Worm (Caenorhabditis elegans) whole organism, L1 larva: ENCODE data around the gene C17B7.8.

Source experiments
- C04F5.9 ChIP-seq: sonication (generic microtip); optimal IDR thresholded peaks from 2 replicates; lab custom pipeline; 2016; ENCODE audit warnings: missing genetic modification characterization, missing compliant biosample characterization
- C34B4.2 ChIP-seq: sonication (generic microtip); optimal IDR thresholded peaks from 2 replicates; lab custom pipeline; 2017; ENCODE audit warnings: mild to moderate bottlenecking, missing genetic modification characterization, missing compliant biosample characterization
- aha-1 ChIP-seq: fragments of 150-350 bp; optimal IDR thresholded peaks from 2 replicates; lab custom pipeline; 2014; ENCODE audit warnings: missing biosample characterization, missing genetic modification characterization
- alr-1 ChIP-seq: fragments of 200-800 bp; sonication (Bioruptor generic); optimal IDR thresholded peaks from 2 replicates; lab custom pipeline; 2018; ENCODE audit warnings: borderline replicate concordance, mild to moderate bottlenecking, missing genetic modification characterization, missing compliant biosample characterization
- aly-2 ChIP-seq: fragments of 150-350 bp; optimal IDR thresholded peaks from 2 replicates; lab custom pipeline; 2014; ENCODE audit warnings: missing biosample characterization, missing genetic modification characterization
- blmp-1 ChIP-seq: fragments of 150-350 bp; optimal IDR thresholded peaks from 2 replicates; lab custom pipeline; 2014; ENCODE audit warnings: missing biosample characterization, missing genetic modification characterization
- ceh-63 ChIP-seq: fragments of 200-800 bp; sonication (Bioruptor generic); optimal IDR thresholded peaks from 2 replicates; lab custom pipeline; 2018; ENCODE audit warnings: mild to moderate bottlenecking, missing genetic modification characterization, missing compliant biosample characterization
- ceh-8 ChIP-seq: fragments of 200-800 bp; sonication (Bioruptor generic); optimal IDR thresholded peaks from 2 replicates; lab custom pipeline; 2018; ENCODE audit warnings: mild to moderate bottlenecking, missing genetic modification characterization, moderate library complexity, missing compliant biosample characterization
- ceh-88 ChIP-seq: fragments of 200-800 bp; sonication (Bioruptor generic); IDR thresholded peaks from 2 replicates; pipeline ENCODE4 v1.3.6; 2022; ENCODE audit warnings: missing genetic modification characterization, missing compliant biosample characterization
- dpl-1 ChIP-seq, 3 experiments: fragments of 150-350 bp in 2 of 3; sonication (generic microtip) in 1 of 3; optimal IDR thresholded peaks; 2 replicates each; lab custom pipeline; 2014 to 2017; ENCODE audit warnings: missing biosample characterization in 3 of 3, missing genetic modification characterization in 3 of 3, missing genetic modification reagents in 3 of 3
- dsc-1 ChIP-seq: sonication (generic microtip); optimal IDR thresholded peaks from 2 replicates; lab custom pipeline; 2016; ENCODE audit warnings: mild to moderate bottlenecking, missing genetic modification characterization, missing compliant biosample characterization
- egl-27 ChIP-seq, 2 experiments: fragments of 150-350 bp in 1 of 2; sonication (generic microtip); optimal IDR thresholded peaks; 3 replicates each; lab custom pipeline; 2017 to 2018; ENCODE audit warnings: missing biosample characterization in 2 of 2, missing genetic modification characterization in 2 of 2, missing genetic modification reagents in 2 of 2
- elt-2 ChIP-seq: sonication (generic microtip); optimal IDR thresholded peaks from 2 replicates; lab custom pipeline; 2016; ENCODE audit warnings: missing genetic modification characterization, mild to moderate bottlenecking, inconsistent platforms, missing compliant biosample characterization, missing genetic modification reagents
- elt-3 ChIP-seq, 6 experiments: fragments of 150-350 bp in 1 of 6; sonication (generic microtip); optimal IDR thresholded peaks; 2 replicates each; lab custom pipeline; 2017 to 2018; ENCODE audit warnings: missing biosample characterization in 6 of 6, missing genetic modification characterization in 6 of 6, inconsistent platforms in 1 of 6
- fkh-4 ChIP-seq: sonication (generic microtip); optimal IDR thresholded peaks from 2 replicates; lab custom pipeline; 2016; ENCODE audit warnings: missing compliant biosample characterization, missing genetic modification characterization, borderline replicate concordance
- grh-1 ChIP-seq: fragments of 200-800 bp; sonication (Bioruptor generic); IDR thresholded peaks from 2 replicates; pipeline ENCODE4 v1.3.6; 2022; ENCODE audit warnings: missing genetic modification reagents, missing genetic modification characterization, missing compliant biosample characterization
- hlh-4 ChIP-seq: sonication (generic microtip); optimal IDR thresholded peaks from 2 replicates; lab custom pipeline; 2016; ENCODE audit warnings: mild to moderate bottlenecking, missing genetic modification characterization, missing compliant biosample characterization
- isw-1 ChIP-seq: fragments of 200-800 bp; sonication (Bioruptor generic); IDR thresholded peaks from 2 replicates; pipeline ENCODE4 v1.3.6; 2022; ENCODE audit warnings: missing genetic modification characterization, missing compliant biosample characterization
- jun-1 ChIP-seq: fragments of 150-350 bp; optimal IDR thresholded peaks from 2 replicates; lab custom pipeline; 2014; ENCODE audit warnings: missing biosample characterization, missing genetic modification reagents, missing genetic modification characterization
- lin-14 ChIP-seq: fragments of 200-800 bp; sonication (Bioruptor generic); optimal IDR thresholded peaks from 2 replicates; lab custom pipeline; 2018; ENCODE audit warnings: mild to moderate bottlenecking, missing genetic modification characterization, moderate library complexity, missing compliant biosample characterization
- lin-15B ChIP-seq: fragments of 150-350 bp; sonication (generic microtip); optimal IDR thresholded peaks from 3 replicates; lab custom pipeline; 2014; ENCODE audit warnings: missing biosample characterization, missing genetic modification characterization
- lin-35 ChIP-seq, 2 experiments: fragments of 150-350 bp; optimal IDR thresholded peaks; 2 replicates each; lab custom pipeline; 2014; ENCODE audit warnings: missing biosample characterization in 2 of 2, missing genetic modification characterization in 2 of 2, missing genetic modification reagents in 2 of 2
- lsy-2 ChIP-seq, 2 experiments: fragments of 150-350 bp; optimal IDR thresholded peaks; 2 replicates each; lab custom pipeline; 2014; ENCODE audit warnings: missing biosample characterization in 2 of 2, missing genetic modification characterization in 2 of 2
- nhr-12 ChIP-seq: sonication (generic microtip); optimal IDR thresholded peaks from 2 replicates; lab custom pipeline; 2017; ENCODE audit warnings: missing biosample characterization, missing genetic modification characterization
- nhr-19 ChIP-seq: fragments of 200-800 bp; sonication (Bioruptor generic); conservative IDR thresholded peaks from 2 replicates; pipeline ENCODE4 v1.3.6; 2022; ENCODE audit warnings: missing genetic modification characterization, missing compliant biosample characterization
- nhr-20 ChIP-seq: sonication (generic microtip); optimal IDR thresholded peaks from 2 replicates; lab custom pipeline; 2016; ENCODE audit warnings: mild to moderate bottlenecking, missing genetic modification characterization, missing compliant biosample characterization
- nhr-47 ChIP-seq: sonication (generic microtip); optimal IDR thresholded peaks from 2 replicates; lab custom pipeline; 2016; ENCODE audit warnings: mild to moderate bottlenecking, missing genetic modification characterization, moderate library complexity, missing compliant biosample characterization
- nhr-71 ChIP-seq: sonication (generic microtip); optimal IDR thresholded peaks from 2 replicates; lab custom pipeline; 2016; ENCODE audit warnings: mild to moderate bottlenecking, missing genetic modification characterization, moderate library complexity, missing compliant biosample characterization
- nhr-76 ChIP-seq: sonication (generic microtip); optimal IDR thresholded peaks from 2 replicates; lab custom pipeline; 2017; ENCODE audit warnings: missing biosample characterization, missing genetic modification characterization
- nhr-77 ChIP-seq: fragments of 150-350 bp; optimal IDR thresholded peaks from 2 replicates; lab custom pipeline; 2014; ENCODE audit warnings: missing biosample characterization, missing genetic modification characterization
- nhr-84 ChIP-seq: sonication (generic microtip); optimal IDR thresholded peaks from 2 replicates; lab custom pipeline; 2017; ENCODE audit warnings: missing biosample characterization, missing genetic modification characterization
- nhr-85 ChIP-seq: sonication (generic microtip); peaks from one replicate; lab custom pipeline; 2016; ENCODE audit warnings: missing genetic modification characterization, inconsistent platforms, missing compliant biosample characterization
- rnt-1 ChIP-seq: sonication (generic microtip); optimal IDR thresholded peaks from 2 replicates; lab custom pipeline; 2016; ENCODE audit warnings: mild to moderate bottlenecking, missing genetic modification characterization, moderate library complexity, missing compliant biosample characterization
- skn-1 ChIP-seq: fragments of 150-350 bp; optimal IDR thresholded peaks from 2 replicates; lab custom pipeline; 2014; ENCODE audit warnings: missing biosample characterization, missing genetic modification characterization
- snpc-4 ChIP-seq: fragments of 150-350 bp; optimal IDR thresholded peaks from 2 replicates; lab custom pipeline; 2014; ENCODE audit warnings: missing biosample characterization, missing genetic modification characterization
- sox-4 ChIP-seq: sonication (generic microtip); optimal IDR thresholded peaks from 2 replicates; lab custom pipeline; 2016; ENCODE audit warnings: missing genetic modification characterization, missing compliant biosample characterization
- sptf-1 ChIP-seq: fragments of 150-350 bp; optimal IDR thresholded peaks from 2 replicates; lab custom pipeline; 2014; ENCODE audit warnings: missing biosample characterization, missing genetic modification characterization
- sup-37 ChIP-seq: fragments of 200-800 bp; sonication (Bioruptor generic); optimal IDR thresholded peaks from 2 replicates; lab custom pipeline; 2018; ENCODE audit warnings: mild to moderate bottlenecking, missing genetic modification characterization, missing compliant biosample characterization
- swsn-7 ChIP-seq: sonication (generic microtip); optimal IDR thresholded peaks from 2 replicates; lab custom pipeline; 2016; ENCODE audit warnings: missing genetic modification characterization, missing compliant biosample characterization
- tbx-2 ChIP-seq: sonication (generic microtip); optimal IDR thresholded peaks from 2 replicates; lab custom pipeline; 2016; ENCODE audit warnings: missing genetic modification characterization, missing compliant biosample characterization
- tlp-1 ChIP-seq: fragments of 150-350 bp; optimal IDR thresholded peaks from 2 replicates; lab custom pipeline; 2014; ENCODE audit warnings: missing biosample characterization, missing genetic modification characterization
- unc-130 ChIP-seq: fragments of 150-350 bp; optimal IDR thresholded peaks from 2 replicates; lab custom pipeline; 2017; ENCODE audit warnings: missing biosample characterization, missing genetic modification characterization, inconsistent platforms
- unc-30 ChIP-seq: sonication (generic microtip); optimal IDR thresholded peaks from 2 replicates; lab custom pipeline; 2017; ENCODE audit warnings: missing biosample characterization, missing genetic modification characterization
- unc-86 ChIP-seq: sonication (generic microtip); optimal IDR thresholded peaks from 2 replicates; lab custom pipeline; 2016; ENCODE audit warnings: missing genetic modification characterization, missing compliant biosample characterization
- xbp-1 ChIP-seq: sonication (generic microtip); optimal IDR thresholded peaks from 2 replicates; lab custom pipeline; 2016; ENCODE audit warnings: missing genetic modification characterization, missing compliant biosample characterization

Gene C17B7.8

ce11 chrV:3278101-3278639 is 45.9 kb downstream of the C17B7.8 start, which contains the start of gene fbxa-64 (continued):
- TF ChIP-seq skn-1 (tag; lab: Kevin White, UChicago) (no peak), lsy-2 (tag; optimal IDR thresholded peaks at IDR 0.05; lab: Kevin White, UChicago) (peak in 1 of 2 experiments; percentile 2), unc-30 (no peak), nhr-20 (tag; lab: Kevin White, UChicago) (peak; percentile 10), nhr-84 (no peak), swsn-7 (tag; lab: Kevin White, UChicago) (peak; percentile 7), C34B4.2 (tag; lab: Kevin White, UChicago) (no peak), elt-3 (tag; optimal IDR thresholded peaks at IDR 0.05; lab: Kevin White, UChicago) (no peak), blmp-1 (tag; lab: Kevin White, UChicago) (peak; percentile 14), nhr-76 (no peak), nhr-19 (GFP tag; lab: Robert Waterston, UW) (no peak), aha-1 (tag; lab: Kevin White, UChicago) (no peak), tbx-2 (no peak), unc-86 (tag; lab: Kevin White, UChicago) (no peak), sox-4 (no peak)

- TF ChIP-seq hlh-4 (tag; lab: Kevin White, UChicago) (no peak), elt-2 (tag; lab: Kevin White, UChicago) (no peak), dsc-1 (no peak), egl-27 (tag; optimal IDR thresholded peaks at IDR 0.05; lab: Kevin White, UChicago) (no peak), ceh-88 (no peak), ceh-63 (GFP tag; lab: Kevin White, UChicago) (no peak), nhr-71 (tag; lab: Kevin White, UChicago) (peak; percentile 71), nhr-20 (tag; lab: Kevin White, UChicago) (peak; percentile 29), nhr-19 (GFP tag; lab: Robert Waterston, UW) (peak; percentile 33; the same call in 1 of the 2 replicates), xbp-1 (no peak), rnt-1 (tag; lab: Kevin White, UChicago) (peak; percentile 49), ceh-8 (GFP tag; lab: Kevin White, UChicago) (no peak), lin-14 (GFP tag; lab: Kevin White, UChicago) (peak; percentile 75)
- TF ChIP-seq, all 84 proteins: peak for 5
Measured at ce11 chrV:3276184-3276583, 47.9 kb downstream of the C17B7.8 start.

ce11 chrV:3275033-3275432 is 49.0 kb downstream of the C17B7.8 start, which contains the start of gene T28A11.3:
T28A11.3 (plus strand) TSS chrV:3275333.
- TF ChIP-seq C34B4.2 (tag; lab: Kevin White, UChicago): no peak
- no peak for TF ChIP-seq C04F5.9 (tag; lab: Kevin White, UChicago)
- TF ChIP-seq lin-15B (tag; lab: Kevin White, UChicago): no peak
- TF ChIP-seq lin-35 (GFP tag; optimal IDR thresholded peaks at IDR 0.05; lab: Kevin White, UChicago): no peak
- TF ChIP-seq grh-1 (GFP tag; lab: Robert Waterston, UW): no peak
- no peak for TF ChIP-seq snpc-4 (tag; lab: Kevin White, UChicago)
- TF ChIP-seq isw-1 (GFP tag; lab: Robert Waterston, UW): no peak
- TF ChIP-seq nhr-85 (tag; lab: Kevin White, UChicago): no peak
- TF ChIP-seq nhr-84: no peak
- TF ChIP-seq unc-130 (tag; lab: Kevin White, UChicago): no peak
- no peak for TF ChIP-seq xbp-1
- TF ChIP-seq, all 84 proteins: peak for 0

ce11 chrV:3273577-3274100 is 50.4 kb downstream of the C17B7.8 start, which contains the start of gene T28A11.4:
T28A11.4 (plus strand) TSS chrV:3274050.
- TF ChIP-seq aly-2 (tag; lab: Kevin White, UChicago) (no peak), dpl-1 (GFP tag; optimal IDR thresholded peaks at IDR 0.05; lab: Kevin White, UChicago) (no peak), egl-27 (tag; optimal IDR thresholded peaks at IDR 0.05; lab: Kevin White, UChicago) (no peak), fkh-4 (no peak), C34B4.2 (tag; lab: Kevin White, UChicago) (no peak), nhr-84 (no peak), nhr-47 (tag; lab: Kevin White, UChicago) (no peak), nhr-12 (tag; lab: Kevin White, UChicago) (no peak), sup-37 (GFP tag; lab: Kevin White, UChicago) (no peak), sox-4 (no peak), snpc-4 (tag; lab: Kevin White, UChicago) (no peak), elt-3 (tag; optimal IDR thresholded peaks at IDR 0.05; lab: Kevin White, UChicago) (no peak), alr-1 (tag; lab: Kevin White, UChicago) (no peak), jun-1 (tag; lab: Kevin White, UChicago) (no peak), nhr-77 (tag; lab: Kevin White, UChicago) (no peak), tlp-1 (tag; lab: Kevin White, UChicago) (no peak), sptf-1 (tag; lab: Kevin White, UChicago) (no peak)
